Fruit fly (Drosophila melanogaster) whole organism, larva: ENCODE data around the gene Esp.
A peak's percentile ranks its signal among the peaks of the same experiment; 100 is the strongest.

Source experiments
- noc ChIP-seq: fragments of 200-800 bp; sonication (Bioruptor generic); optimal IDR thresholded peaks from 3 replicates; lab custom pipeline; 2019; ENCODE audit warnings: missing biosample characterization, mild to moderate bottlenecking, missing genetic modification characterization, moderate library complexity

The Esp gene

dm6 chr3R:24866976-24867375 lies 25.2 kb downstream of the Esp start:
- no peak for TF ChIP-seq noc

dm6 chr3R:24867956-24868355 lies 26.2 kb downstream of the Esp start:
- TF ChIP-seq noc: no peak

DNA sequence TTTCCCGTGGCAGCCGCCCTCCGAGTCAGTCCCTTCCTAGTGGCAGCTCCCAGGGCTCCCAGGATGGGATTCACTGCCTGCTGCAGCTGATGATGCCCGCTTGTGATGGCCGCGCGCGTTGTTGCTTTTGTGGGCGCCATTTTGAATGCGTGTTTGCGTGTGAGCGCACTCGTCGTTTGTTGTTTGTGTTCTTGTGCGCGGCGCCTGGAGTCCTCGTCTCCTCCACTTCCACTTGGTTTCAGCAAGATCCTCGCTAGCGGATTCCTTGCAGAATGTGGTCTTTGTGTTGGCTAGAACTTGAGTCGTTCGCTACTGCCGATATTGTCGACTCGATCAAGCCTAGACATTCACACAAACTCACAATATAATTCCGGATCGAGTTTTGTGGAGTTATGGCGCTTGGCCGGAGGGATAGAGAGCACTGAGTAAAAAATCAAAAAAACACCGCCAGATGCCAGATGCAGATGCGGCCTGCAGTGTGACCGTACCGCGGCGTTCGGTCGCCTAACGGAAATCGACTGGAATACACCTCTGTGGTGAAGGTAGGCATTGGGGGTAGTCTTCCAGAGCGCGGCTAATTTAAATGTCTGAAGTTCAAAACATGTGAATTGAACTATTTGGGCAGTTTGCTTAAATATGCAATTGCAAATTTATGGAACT lies 28.8 kb downstream of the Esp start, which contains the start of gene CycB3:
TSS of gene CycB3 (minus strand) at position 428 of the 660 bp plus-strand sequence.
- no peak for TF ChIP-seq noc

DNA sequence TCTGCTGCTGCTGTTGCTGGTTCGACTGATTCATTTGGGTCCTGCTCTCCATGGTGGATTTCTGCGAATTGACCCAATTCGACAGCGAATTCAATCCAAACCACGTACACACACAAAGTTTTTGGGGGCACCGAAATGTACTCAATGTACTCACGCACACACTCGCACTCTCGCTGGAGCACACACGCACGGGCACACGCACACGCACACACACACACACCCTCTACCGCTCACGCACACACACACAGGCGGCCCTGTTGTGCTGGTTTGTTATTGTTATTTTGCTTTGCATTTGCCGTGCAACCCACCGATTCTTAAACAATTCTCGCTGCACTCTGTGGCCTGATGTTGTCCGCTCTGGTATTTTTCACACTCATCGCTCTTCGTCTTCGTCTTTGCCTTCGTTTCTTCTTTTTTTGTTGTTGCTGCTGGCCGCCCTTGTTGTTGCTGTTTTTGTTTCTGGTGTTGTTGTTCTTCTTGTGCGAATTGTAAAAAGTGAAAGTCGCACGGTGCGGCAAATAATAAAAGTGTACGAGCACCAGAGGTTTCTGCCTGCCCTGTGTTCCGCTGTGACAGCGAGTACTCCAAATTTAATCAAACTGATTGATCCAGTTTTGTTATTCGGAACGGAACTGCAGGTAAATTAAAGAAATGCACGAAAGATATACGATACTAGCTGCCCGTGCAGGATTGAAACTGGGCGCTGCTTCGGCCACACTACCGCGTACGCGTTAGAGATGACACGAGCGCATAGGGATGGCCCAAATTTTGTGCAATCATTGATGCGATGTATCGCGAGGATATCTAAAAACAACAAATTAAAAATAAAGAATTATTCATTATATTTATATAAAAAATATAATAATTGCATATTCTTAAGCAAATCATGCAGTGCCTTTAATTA lies 34.5 kb downstream of the Esp start, which contains the start of gene CG3744:
TSS of gene CG3744 (minus strand) at position 716 of the 904 bp plus-strand sequence.
- peak; percentile 41 for TF ChIP-seq noc

dm6 chr3R:24876843-24877457 lies 35.2 kb downstream of the Esp start, which contains the start of the genes CG11089 and CG31381:
TSS of gene CG11089 (plus strand) at chr3R:24877045.
TSS of gene CG31381 (plus strand) at chr3R:24877045.
- no peak for TF ChIP-seq noc

dm6 chr3R:24878655-24879054 lies 36.9 kb downstream of the Esp start:
- no peak for TF ChIP-seq noc

dm6 chr3R:24886470-24886869 lies 44.7 kb downstream of the Esp start:
- no peak for TF ChIP-seq noc

- TF ChIP-seq noc: no peak
These were observed 46.7 kb downstream of the Esp start for dm6 chr3R:24888418-24888817.

DNA sequence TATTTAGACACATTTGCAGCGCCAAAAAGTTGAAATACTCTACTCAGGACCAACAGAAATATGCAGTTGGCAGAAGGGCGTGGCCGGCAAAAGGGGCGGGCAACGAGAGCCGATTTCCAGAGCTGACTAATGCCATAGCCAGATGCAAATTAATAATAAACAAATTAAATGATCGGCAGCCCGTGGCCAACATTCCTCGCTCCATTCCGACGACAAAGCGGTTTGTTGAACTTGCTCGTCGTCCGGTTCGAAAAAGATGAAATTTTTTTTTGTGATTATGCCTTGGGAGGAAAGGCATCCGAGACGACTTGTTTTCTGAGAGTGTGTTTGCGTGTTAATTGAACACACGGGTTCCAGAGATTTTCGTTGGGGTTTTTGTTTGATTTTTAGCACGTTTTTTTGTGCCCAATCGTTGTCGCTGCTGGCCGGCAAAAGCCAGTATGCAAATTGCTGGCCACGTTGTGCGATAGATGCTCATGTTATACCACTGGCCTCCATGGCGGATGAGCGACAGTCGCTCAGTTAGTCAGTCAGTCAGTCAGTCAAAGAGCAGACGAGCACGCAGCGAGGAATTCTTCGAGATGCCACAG lies 47.7 kb downstream of the Esp start:
- TF ChIP-seq noc: no peak

DNA sequence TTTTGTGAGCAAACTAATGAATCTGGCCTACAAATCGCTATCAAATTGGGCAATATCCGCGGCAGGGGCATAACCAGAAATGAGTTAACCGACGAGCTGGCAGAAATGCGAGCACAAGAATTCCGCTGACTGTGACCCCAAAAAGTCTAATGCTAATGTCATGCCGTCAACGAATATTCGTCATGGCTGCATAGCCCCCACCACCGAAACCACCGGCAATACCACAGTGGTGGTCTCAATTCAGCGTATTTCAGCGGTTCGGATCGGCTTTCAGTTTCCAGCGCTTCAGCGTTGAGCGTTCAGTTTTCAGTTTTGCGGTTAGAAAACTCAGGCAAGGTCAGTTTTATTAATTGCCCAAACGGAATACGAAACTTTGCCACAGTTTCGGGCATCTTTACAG lies 48.5 kb downstream of the Esp start:
- no peak for TF ChIP-seq noc

DNA sequence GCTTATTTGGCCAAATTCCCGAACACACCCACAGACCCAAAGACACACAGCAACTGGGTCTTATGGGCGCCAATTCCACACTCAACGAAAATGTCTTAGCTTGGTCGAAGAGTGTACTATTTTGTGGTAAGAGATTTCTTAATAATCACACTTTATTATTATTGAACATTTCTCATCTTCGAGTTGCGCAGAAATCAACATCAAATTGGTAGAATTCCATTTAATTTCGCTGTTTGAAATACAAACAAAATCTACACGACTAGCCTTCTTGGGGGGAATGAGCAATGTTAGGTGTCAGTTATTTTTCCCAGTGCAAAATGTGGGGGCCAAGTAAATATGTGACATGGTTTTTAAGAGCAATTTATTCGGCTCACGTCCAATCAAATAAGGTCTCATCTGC lies 49.2 kb downstream of the Esp start:
- TF ChIP-seq noc: peak; percentile 21

dm6 chr3R:24893320-24893955 lies 51.7 kb downstream of the Esp start:
- peak; percentile 91 for TF ChIP-seq noc

DNA sequence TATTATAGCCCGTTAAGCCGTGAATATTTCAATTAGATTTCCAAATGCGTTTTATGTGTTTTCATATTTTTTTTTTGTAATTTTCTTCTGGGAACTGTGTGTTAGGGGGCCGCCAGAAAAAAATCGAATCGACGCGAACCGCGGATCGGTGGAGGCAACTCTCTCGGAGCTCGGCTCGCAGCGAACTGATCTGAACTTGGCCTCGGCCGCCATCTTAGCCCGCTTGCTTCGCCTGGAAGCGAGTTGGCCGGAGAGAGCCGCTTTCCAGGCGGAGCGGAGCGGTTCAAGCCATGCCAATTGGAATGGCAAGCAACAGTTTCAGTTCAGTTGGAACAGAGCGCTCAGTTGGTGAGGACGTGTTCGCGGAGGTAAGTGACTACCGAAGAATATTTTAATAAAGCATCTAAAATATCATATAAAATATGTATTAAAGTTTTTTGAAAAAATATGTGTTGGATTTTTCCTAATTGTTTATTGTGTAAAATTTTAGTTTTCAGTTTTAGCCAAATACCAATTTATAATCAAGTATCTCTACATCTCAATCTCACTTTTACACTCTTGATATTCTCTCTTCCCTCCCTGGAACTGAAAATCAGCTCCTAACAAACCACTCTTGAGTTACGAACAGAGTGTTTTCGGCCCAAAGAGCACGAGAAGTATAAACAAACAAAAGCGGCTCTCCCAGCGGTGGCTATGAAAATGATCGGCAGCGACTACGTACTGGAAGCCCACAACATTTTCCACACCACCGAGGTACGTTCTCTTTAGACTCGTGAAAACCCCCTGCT lies 52.9 kb downstream of the Esp start, which contains the start of the genes CG31121 and CG11069:
TSS of gene CG31121 (minus strand) at position 187 of the 788 bp plus-strand sequence.
TSS of gene CG11069 (plus strand) at position 324 of the 788 bp plus-strand sequence.
- no peak for TF ChIP-seq noc
